Worm (Caenorhabditis elegans) whole organism, L1 larva: ENCODE results near the gene czw-1.
A peak's percentile ranks its signal among the peaks of the same experiment; 100 is the strongest.

ENCODE experiments used
- F16B12.6 ChIP-seq: fragments of 150-350 bp; optimal IDR thresholded peaks from 2 replicates; lab custom pipeline; 2014; ENCODE audit warnings: missing biosample characterization, missing genetic modification characterization
- ama-1 ChIP-seq: fragments of 150-350 bp; optimal IDR thresholded peaks from 2 replicates; lab custom pipeline; 2014
- blmp-1 ChIP-seq: fragments of 150-350 bp; optimal IDR thresholded peaks from 2 replicates; lab custom pipeline; 2014; ENCODE audit warnings: missing biosample characterization, missing genetic modification characterization
- ceh-82 ChIP-seq, 3 experiments: fragments of 150-350 bp in 1 of 3; sonication (generic microtip) in 2 of 3; optimal IDR thresholded peaks; 2 replicates each; lab custom pipeline; 2014 to 2017; ENCODE audit warnings: missing biosample characterization in 3 of 3, missing genetic modification characterization in 3 of 3
- dpl-1 ChIP-seq, 3 experiments: fragments of 150-350 bp in 2 of 3; sonication (generic microtip) in 1 of 3; optimal IDR thresholded peaks; 2 replicates each; lab custom pipeline; 2014 to 2017; ENCODE audit warnings: missing biosample characterization in 3 of 3, missing genetic modification characterization in 3 of 3, missing genetic modification reagents in 3 of 3
- dsc-1 ChIP-seq: sonication (generic microtip); optimal IDR thresholded peaks from 2 replicates; lab custom pipeline; 2016; ENCODE audit warnings: mild to moderate bottlenecking, missing genetic modification characterization, missing compliant biosample characterization
- efl-1 ChIP-seq, 4 experiments: fragments of 150-350 bp; optimal IDR thresholded peaks in 3 of 4; peaks in 1 of 4; 1 replicate in 1 of 4; 2 replicates in 3 of 4; lab custom pipeline; 2014; ENCODE audit warnings: missing biosample characterization in 2 of 4, missing genetic modification characterization in 2 of 4, missing genetic modification reagents in 2 of 4
- egl-13 ChIP-seq: sonication (generic microtip); optimal IDR thresholded peaks from 2 replicates; lab custom pipeline; 2016; ENCODE audit warnings: missing genotype, missing genetic modification reagents, missing genetic modification characterization, missing compliant biosample characterization
- elt-2 ChIP-seq: sonication (generic microtip); optimal IDR thresholded peaks from 2 replicates; lab custom pipeline; 2016; ENCODE audit warnings: missing genetic modification characterization, mild to moderate bottlenecking, inconsistent platforms, missing compliant biosample characterization, missing genetic modification reagents
- lin-14 ChIP-seq: fragments of 200-800 bp; sonication (Bioruptor generic); optimal IDR thresholded peaks from 2 replicates; lab custom pipeline; 2018; ENCODE audit warnings: mild to moderate bottlenecking, missing genetic modification characterization, moderate library complexity, missing compliant biosample characterization
- lin-35 ChIP-seq, 2 experiments: fragments of 150-350 bp; optimal IDR thresholded peaks; 2 replicates each; lab custom pipeline; 2014; ENCODE audit warnings: missing biosample characterization in 2 of 2, missing genetic modification characterization in 2 of 2, missing genetic modification reagents in 2 of 2
- lir-3 ChIP-seq: sonication (generic microtip); optimal IDR thresholded peaks from 2 replicates; lab custom pipeline; 2016; ENCODE audit warnings: mild to moderate bottlenecking, missing genetic modification characterization, moderate library complexity, missing compliant biosample characterization; ENCODE audit not compliant: poor library complexity
- lsy-2 ChIP-seq, 2 experiments: fragments of 150-350 bp; optimal IDR thresholded peaks; 2 replicates each; lab custom pipeline; 2014; ENCODE audit warnings: missing biosample characterization in 2 of 2, missing genetic modification characterization in 2 of 2
- mdl-1 ChIP-seq, 2 experiments: fragments of 150-350 bp; optimal IDR thresholded peaks; 2 replicates each; lab custom pipeline; 2014 to 2017; ENCODE audit warnings: missing biosample characterization in 2 of 2, missing genetic modification characterization in 2 of 2, inconsistent platforms in 1 of 2
- mep-1 ChIP-seq: fragments of 150-350 bp; optimal IDR thresholded peaks from 2 replicates; lab custom pipeline; 2014; ENCODE audit warnings: missing biosample characterization, missing genetic modification characterization
- nhr-19 ChIP-seq: fragments of 200-800 bp; sonication (Bioruptor generic); conservative IDR thresholded peaks from 2 replicates; pipeline ENCODE4 v1.3.6; 2022; ENCODE audit warnings: missing genetic modification characterization, missing compliant biosample characterization
- nhr-20 ChIP-seq: sonication (generic microtip); optimal IDR thresholded peaks from 2 replicates; lab custom pipeline; 2016; ENCODE audit warnings: mild to moderate bottlenecking, missing genetic modification characterization, missing compliant biosample characterization
- nhr-28 ChIP-seq: fragments of 150-350 bp; optimal IDR thresholded peaks from 2 replicates; lab custom pipeline; 2014; ENCODE audit warnings: missing biosample characterization, missing genetic modification characterization
- nhr-47 ChIP-seq: sonication (generic microtip); optimal IDR thresholded peaks from 2 replicates; lab custom pipeline; 2016; ENCODE audit warnings: mild to moderate bottlenecking, missing genetic modification characterization, moderate library complexity, missing compliant biosample characterization
- nhr-71 ChIP-seq: sonication (generic microtip); optimal IDR thresholded peaks from 2 replicates; lab custom pipeline; 2016; ENCODE audit warnings: mild to moderate bottlenecking, missing genetic modification characterization, moderate library complexity, missing compliant biosample characterization
- nhr-84 ChIP-seq: sonication (generic microtip); optimal IDR thresholded peaks from 2 replicates; lab custom pipeline; 2017; ENCODE audit warnings: missing biosample characterization, missing genetic modification characterization
- nhr-85 ChIP-seq: sonication (generic microtip); peaks from one replicate; lab custom pipeline; 2016; ENCODE audit warnings: missing genetic modification characterization, inconsistent platforms, missing compliant biosample characterization
- nhr-90 ChIP-seq: sonication (generic microtip); optimal IDR thresholded peaks from 2 replicates; lab custom pipeline; 2016; ENCODE audit warnings: mild to moderate bottlenecking, missing genetic modification characterization, missing compliant biosample characterization; ENCODE audit not compliant: poor library complexity
- pag-3 ChIP-seq: sonication (generic microtip); optimal IDR thresholded peaks from 2 replicates; lab custom pipeline; 2017; ENCODE audit warnings: missing genetic modification characterization, mild to moderate bottlenecking, missing compliant biosample characterization, antibody characterized with exemption, borderline replicate concordance; ENCODE audit not compliant: insufficient read depth
- pqm-1 ChIP-seq: sonication (generic microtip); optimal IDR thresholded peaks from 3 replicates; lab custom pipeline; 2017; ENCODE audit warnings: missing biosample characterization, missing genetic modification characterization
- rnt-1 ChIP-seq: sonication (generic microtip); optimal IDR thresholded peaks from 2 replicates; lab custom pipeline; 2016; ENCODE audit warnings: mild to moderate bottlenecking, missing genetic modification characterization, moderate library complexity, missing compliant biosample characterization
- snpc-4 ChIP-seq: fragments of 150-350 bp; optimal IDR thresholded peaks from 2 replicates; lab custom pipeline; 2014; ENCODE audit warnings: missing biosample characterization, missing genetic modification characterization
- snu-23 ChIP-seq: sonication (generic microtip); optimal IDR thresholded peaks from 2 replicates; lab custom pipeline; 2016; ENCODE audit warnings: missing genetic modification characterization, missing compliant biosample characterization
- sptf-1 ChIP-seq: fragments of 150-350 bp; optimal IDR thresholded peaks from 2 replicates; lab custom pipeline; 2014; ENCODE audit warnings: missing biosample characterization, missing genetic modification characterization
- swsn-7 ChIP-seq: sonication (generic microtip); optimal IDR thresholded peaks from 2 replicates; lab custom pipeline; 2016; ENCODE audit warnings: missing genetic modification characterization, missing compliant biosample characterization
- tbx-2 ChIP-seq: sonication (generic microtip); optimal IDR thresholded peaks from 2 replicates; lab custom pipeline; 2016; ENCODE audit warnings: missing genetic modification characterization, missing compliant biosample characterization
- unc-130 ChIP-seq: fragments of 150-350 bp; optimal IDR thresholded peaks from 2 replicates; lab custom pipeline; 2017; ENCODE audit warnings: missing biosample characterization, missing genetic modification characterization, inconsistent platforms
- unc-98 ChIP-seq: fragments of 200-800 bp; sonication (Bioruptor generic); IDR thresholded peaks from 2 replicates; pipeline ENCODE4 v1.3.6; 2022; ENCODE audit warnings: missing genetic modification characterization, missing compliant biosample characterization
- vab-15 ChIP-seq: sonication (generic microtip); optimal IDR thresholded peaks from 2 replicates; lab custom pipeline; 2017; ENCODE audit warnings: missing genotype, mild to moderate bottlenecking, missing genetic modification characterization, missing compliant biosample characterization
- zag-1 ChIP-seq: fragments of 150-350 bp; optimal IDR thresholded peaks from 2 replicates; lab custom pipeline; 2014; ENCODE audit warnings: missing biosample characterization, missing genetic modification characterization
- zip-4 ChIP-seq: fragments of 200-800 bp; sonication (Bioruptor generic); optimal IDR thresholded peaks from 2 replicates; lab custom pipeline; 2018; ENCODE audit warnings: mild to moderate bottlenecking, missing genetic modification characterization, moderate library complexity, missing compliant biosample characterization

Gene czw-1

ce11 chrIV:7914991-7915390 is 31.6 kb downstream of the czw-1 start, which contains the start of gene C49H3.4:
TSS of gene C49H3.4 (plus strand) at chrIV:7915291.
- TF ChIP-seq nhr-84 (tag; lab: Kevin White, UChicago) (no peak), nhr-20 (tag; lab: Kevin White, UChicago) (no peak), lin-35 (GFP tag; optimal IDR thresholded peaks at IDR 0.05; lab: Kevin White, UChicago) (no peak), efl-1 (optimal IDR thresholded peaks at IDR 0.05; lab: Kevin White, UChicago) (no peak), efl-1 (GFP tag; optimal IDR thresholded peaks at IDR 0.05 in 1 of 2; lab: Kevin White, UChicago) (peak in 1 of 2 experiments; percentile 71), elt-2 (no peak), lir-3 (no peak), nhr-90 (tag; lab: Kevin White, UChicago) (no peak)

- TF ChIP-seq pqm-1 (tag; lab: Kevin White, UChicago) (no peak), nhr-20 (tag; lab: Kevin White, UChicago) (peak; percentile 41), blmp-1 (peak; percentile 18), snu-23 (GFP tag; lab: Kevin White, UChicago) (peak; percentile 33), unc-130 (tag; lab: Kevin White, UChicago) (no peak), efl-1 (optimal IDR thresholded peaks at IDR 0.05; lab: Kevin White, UChicago) (peak; percentile 25 to 37), efl-1 (GFP tag; optimal IDR thresholded peaks at IDR 0.05 in 1 of 2; lab: Kevin White, UChicago) (peak; percentile 29 to 80), vab-15 (tag; lab: Kevin White, UChicago) (no peak), nhr-85 (tag; lab: Kevin White, UChicago) (peak; percentile 18), lsy-2 (tag; optimal IDR thresholded peaks at IDR 0.05; lab: Kevin White, UChicago) (peak; percentile 10 to 66), unc-98 (GFP tag; lab: Robert Waterston, UW) (no peak), dsc-1 (tag; lab: Kevin White, UChicago) (peak; percentile 32), ama-1 (lab: Kevin White, UChicago) (peak; percentile 57), zip-4 (no peak), lin-14 (GFP tag; lab: Kevin White, UChicago) (peak; percentile 24), F16B12.6 (tag; lab: Kevin White, UChicago) (peak; percentile 13), rnt-1 (tag; lab: Kevin White, UChicago) (peak; percentile 2), ceh-82 (tag; optimal IDR thresholded peaks at IDR 0.05; lab: Kevin White, UChicago) (no peak), snpc-4 (tag; lab: Kevin White, UChicago) (no peak), swsn-7 (tag; lab: Kevin White, UChicago) (peak; percentile 37), sptf-1 (no peak), nhr-19 (GFP tag; lab: Robert Waterston, UW) (peak; percentile 28; the same call in 1 of the 2 replicates), dpl-1 (GFP tag; optimal IDR thresholded peaks at IDR 0.05; lab: Kevin White, UChicago) (peak in 1 of 3 experiments; percentile 23), lin-35 (GFP tag; optimal IDR thresholded peaks at IDR 0.05; lab: Kevin White, UChicago) (peak; percentile 21 to 51), nhr-71 (tag; lab: Kevin White, UChicago) (peak; percentile 53)
- TF ChIP-seq, all 84 proteins: peak for 16
Observed at ce11 chrIV:7910197-7910735, 36.4 kb downstream of the czw-1 start, which contains the start of the genes npp-27 and ntl-4. TSS of gene npp-27 (minus strand) at chrIV:7910247. TSS of gene ntl-4 (plus strand) at chrIV:7910575.

ce11 chrIV:7909455-7910141 is 37.0 kb downstream of the czw-1 start:
- TF ChIP-seq snu-23 (GFP tag; lab: Kevin White, UChicago): peak; percentile 37
- TF ChIP-seq swsn-7 (tag; lab: Kevin White, UChicago): peak; percentile 20
- TF ChIP-seq nhr-47 (tag; lab: Kevin White, UChicago): peak; percentile 34
- no peak for TF ChIP-seq pag-3 (tag; lab: Kevin White, UChicago)
- TF ChIP-seq egl-13 (tag; lab: Kevin White, UChicago): peak; percentile 41
- peak; percentile 3 for TF ChIP-seq tbx-2
- TF ChIP-seq mep-1 (tag; lab: Kevin White, UChicago): peak; percentile 53
- peak in 1 of 2 experiments; percentile 32 for TF ChIP-seq efl-1 (optimal IDR thresholded peaks at IDR 0.05; lab: Kevin White, UChicago)
- peak; percentile 9 to 92 for TF ChIP-seq efl-1 (GFP tag; optimal IDR thresholded peaks at IDR 0.05 in 1 of 2; lab: Kevin White, UChicago)
- no peak for TF ChIP-seq zag-1 (tag; lab: Kevin White, UChicago)
- TF ChIP-seq nhr-28 (tag; lab: Kevin White, UChicago): no peak
- peak; percentile 18 to 51 for TF ChIP-seq lsy-2 (tag; optimal IDR thresholded peaks at IDR 0.05; lab: Kevin White, UChicago)
- TF ChIP-seq nhr-84 (tag; lab: Kevin White, UChicago): no peak
- peak; percentile 38 for TF ChIP-seq nhr-71 (tag; lab: Kevin White, UChicago)
- TF ChIP-seq lin-14 (GFP tag; lab: Kevin White, UChicago): peak; percentile 49
- TF ChIP-seq lin-35 (GFP tag; optimal IDR thresholded peaks at IDR 0.05; lab: Kevin White, UChicago): peak; percentile 3 to 23
- no peak for TF ChIP-seq F16B12.6 (tag; lab: Kevin White, UChicago)
- TF ChIP-seq mdl-1 (tag; optimal IDR thresholded peaks at IDR 0.05; lab: Kevin White, UChicago): peak in 1 of 2 experiments; percentile 13
